Worm (Caenorhabditis elegans) whole organism, L4 larva: ENCODE measurements around the gene Y45F3A.4.

Experiments used
- ama-1 ChIP-seq: fragments of 150-350 bp; optimal IDR thresholded peaks from 2 replicates; lab custom pipeline; 2014; ENCODE audit warnings: inconsistent platforms, mixed read lengths
- dpl-1 ChIP-seq: fragments of 150-350 bp; optimal IDR thresholded peaks from 2 replicates; lab custom pipeline; 2014; ENCODE audit warnings: missing biosample characterization, missing genetic modification reagents, missing genetic modification characterization
- fkh-10 ChIP-seq: fragments of 150-350 bp; optimal IDR thresholded peaks from 2 replicates; lab custom pipeline; 2014; ENCODE audit warnings: missing biosample characterization, missing genetic modification reagents, missing genetic modification characterization
- fos-1 ChIP-seq: fragments of 150-350 bp; optimal IDR thresholded peaks from 2 replicates; lab custom pipeline; 2014; ENCODE audit warnings: missing biosample characterization, missing genetic modification characterization
- jun-1 ChIP-seq: fragments of 150-350 bp; optimal IDR thresholded peaks from 2 replicates; lab custom pipeline; 2014; ENCODE audit warnings: missing biosample characterization, missing genetic modification reagents, missing genetic modification characterization
- nhr-237 ChIP-seq: sonication (generic microtip); optimal IDR thresholded peaks from 2 replicates; lab custom pipeline; 2017; ENCODE audit warnings: missing biosample characterization, missing genetic modification characterization
- nhr-76 ChIP-seq: fragments of 150-350 bp; optimal IDR thresholded peaks from 2 replicates; lab custom pipeline; 2014; ENCODE audit warnings: missing biosample characterization, missing genetic modification characterization
- unc-62 ChIP-seq, 3 experiments: fragments of 150-350 bp in 1 of 3; sonication (generic microtip); optimal IDR thresholded peaks in 2 of 3; peaks in 1 of 3; 1 replicate in 1 of 3; 2 replicates in 2 of 3; lab custom pipeline; 2014 to 2017; ENCODE audit warnings: missing biosample characterization in 3 of 3, missing genetic modification characterization in 3 of 3, missing genetic modification reagents in 3 of 3, missing genotype in 1 of 3
- ztf-11 ChIP-seq: fragments of 150-350 bp; optimal IDR thresholded peaks from 2 replicates; lab custom pipeline; 2014; ENCODE audit warnings: missing biosample characterization, missing genetic modification characterization

- TF ChIP-seq dpl-1 (GFP tag; lab: Kevin White, UChicago): no peak
- TF ChIP-seq nhr-76: no peak
- TF ChIP-seq fkh-10 (GFP tag; lab: Kevin White, UChicago): no peak
- TF ChIP-seq jun-1 (tag; lab: Kevin White, UChicago): no peak
- no peak for TF ChIP-seq ama-1 (lab: Kevin White, UChicago)
- no peak for TF ChIP-seq nhr-237 (tag; lab: Kevin White, UChicago)
- no peak for TF ChIP-seq ztf-11 (tag; lab: Kevin White, UChicago)
- no peak for TF ChIP-seq fos-1
- no peak for TF ChIP-seq unc-62 (GFP tag; optimal IDR thresholded peaks at IDR 0.05 in 1 of 2; lab: Kevin White, UChicago)
- no peak for TF ChIP-seq unc-62 (tag; optimal IDR thresholded peaks at IDR 0.05; lab: Kevin White, UChicago)
These were observed 22.3 kb downstream of the Y45F3A.4 start, which contains the start of gene T21C12.8 for ce11 chrIII:10552929-10553328.
